Worm (Caenorhabditis elegans): ENCODE data around the gene math-9.

Gene math-9

ce11 chrII:1890682-1891081, at the start of gene math-9:
TSS of gene math-9 (minus strand) at chrII:1890782.
- TF ChIP-seq C08G9.2 (tag; optimal IDR thresholded peaks at IDR 0.05): no peak
- no peak for TF ChIP-seq hlh-8 (tag; optimal IDR thresholded peaks at IDR 0.05)
- TF ChIP-seq nfya-1 (tag; optimal IDR thresholded peaks at IDR 0.05): no peak
- no peak for TF ChIP-seq ceh-9 (tag; optimal IDR thresholded peaks at IDR 0.05)
- no peak for TF ChIP-seq C38D4.7 (GFP tag; optimal IDR thresholded peaks at IDR 0.05)
- no peak for TF ChIP-seq ceh-19 (GFP tag; optimal IDR thresholded peaks at IDR 0.05)
- TF ChIP-seq ttx-3 (tag; optimal IDR thresholded peaks at IDR 0.05): no peak
- TF ChIP-seq dmd-4 (tag; optimal IDR thresholded peaks at IDR 0.05; ENCODE audit: borderline replicate concordance): no peak
- TF ChIP-seq npax-4 (tag; optimal IDR thresholded peaks at IDR 0.05): no peak
- TF ChIP-seq tbx-7 (tag; optimal IDR thresholded peaks at IDR 0.05): no peak
- no peak for TF ChIP-seq pha-4 (tag; optimal IDR thresholded peaks at IDR 0.05)
- TF ChIP-seq Y22D7AL.16 (tag; optimal IDR thresholded peaks at IDR 0.05): no peak
- no peak for TF ChIP-seq rnt-1 (tag; optimal IDR thresholded peaks at IDR 0.05)
- TF ChIP-seq F13H6.1 (tag; optimal IDR thresholded peaks at IDR 0.05): no peak
- TF ChIP-seq ceh-48 (tag; optimal IDR thresholded peaks at IDR 0.05): no peak
- no peak for TF ChIP-seq hlh-13 (GFP tag; optimal IDR thresholded peaks at IDR 0.05)
- no peak for TF ChIP-seq unc-55 (GFP tag; optimal IDR thresholded peaks at IDR 0.05)
- TF ChIP-seq madf-2 (tag; optimal IDR thresholded peaks at IDR 0.05): no peak
- no peak for TF ChIP-seq ztf-16 (tag; optimal IDR thresholded peaks at IDR 0.05)
- no peak for TF ChIP-seq hlh-15 (tag; optimal IDR thresholded peaks at IDR 0.05)

ce11 chrII:1939652-1940051, 49.1 kb upstream of the math-9 start, which contains the start of gene ZK250.13:
TSS of gene ZK250.13 (minus strand) at chrII:1939752.
- TF ChIP-seq pha-2 (tag; optimal IDR thresholded peaks at IDR 0.05): no peak
- TF ChIP-seq tbx-7 (tag; optimal IDR thresholded peaks at IDR 0.05): no peak
- TF ChIP-seq pha-4 (tag; optimal IDR thresholded peaks at IDR 0.05): no peak
- no peak for TF ChIP-seq sdc-2 (tag; optimal IDR thresholded peaks at IDR 0.05)
- TF ChIP-seq ceh-14 (tag; optimal IDR thresholded peaks at IDR 0.05): no peak
- TF ChIP-seq Y22D7AL.16 (tag; optimal IDR thresholded peaks at IDR 0.05): no peak
- TF ChIP-seq hlh-13 (GFP tag; optimal IDR thresholded peaks at IDR 0.05): no peak
- no peak for TF ChIP-seq T23F11.4 (GFP tag; optimal IDR thresholded peaks at IDR 0.05)
- no peak for TF ChIP-seq unc-86 (tag; optimal IDR thresholded peaks at IDR 0.05)
- no peak for TF ChIP-seq fax-1 (tag; optimal IDR thresholded peaks at IDR 0.05)
- TF ChIP-seq ahr-1 (tag; optimal IDR thresholded peaks at IDR 0.05): no peak
- TF ChIP-seq dmd-4 (tag; optimal IDR thresholded peaks at IDR 0.05; ENCODE audit: borderline replicate concordance): no peak
- TF ChIP-seq F13H6.1 (tag; optimal IDR thresholded peaks at IDR 0.05): no peak
- TF ChIP-seq fkh-10 (GFP tag; optimal IDR thresholded peaks at IDR 0.05): no peak
- TF ChIP-seq ceh-19 (GFP tag; optimal IDR thresholded peaks at IDR 0.05): no peak
- no peak for TF ChIP-seq unc-3 (GFP tag; conservative IDR thresholded peaks at IDR 0.05)
- TF ChIP-seq unc-3 (tag; optimal IDR thresholded peaks at IDR 0.05): no peak
- TF ChIP-seq gmeb-2 (tag; optimal IDR thresholded peaks at IDR 0.05): no peak

ce11 chrII:1928578-1928977, 38.0 kb upstream of the math-9 start:
- TF ChIP-seq nhr-232 (tag; optimal IDR thresholded peaks at IDR 0.05): no peak

- no peak for TF ChIP-seq ama-1 (optimal IDR thresholded peaks at IDR 0.05)
- TF ChIP-seq pha-4 (tag; optimal IDR thresholded peaks at IDR 0.05): no peak
- TF ChIP-seq zip-5 (tag; optimal IDR thresholded peaks at IDR 0.05): no peak
- TF ChIP-seq sdc-2 (tag; optimal IDR thresholded peaks at IDR 0.05): no peak
- TF ChIP-seq eyg-1 (tag; optimal IDR thresholded peaks at IDR 0.05): no peak
- no peak for TF ChIP-seq unc-86 (tag; optimal IDR thresholded peaks at IDR 0.05)
- no peak for TF ChIP-seq ceh-24 (tag; optimal IDR thresholded peaks at IDR 0.05)
Measured at ce11 chrII:1926162-1926561, 35.6 kb upstream of the math-9 start, which contains the start of gene F52C6.2. TSS of gene F52C6.2 (plus strand) at chrII:1926462.

- TF ChIP-seq F13H6.1 (tag; optimal IDR thresholded peaks at IDR 0.05) (no peak), pros-1 (tag; optimal IDR thresholded peaks at IDR 0.05) (no peak), unc-86 (tag; optimal IDR thresholded peaks at IDR 0.05) (no peak), ceh-14 (tag; optimal IDR thresholded peaks at IDR 0.05) (no peak), mec-3 (tag; optimal IDR thresholded peaks at IDR 0.05; ENCODE audit: borderline replicate concordance) (no peak), pat-9 (tag; optimal IDR thresholded peaks at IDR 0.05) (no peak), nfya-1 (tag; optimal IDR thresholded peaks at IDR 0.05) (no peak), ceh-6 (GFP tag; optimal IDR thresholded peaks at IDR 0.05) (no peak), ceh-19 (GFP tag; optimal IDR thresholded peaks at IDR 0.05) (no peak), ztf-16 (tag; optimal IDR thresholded peaks at IDR 0.05) (no peak), ceh-2 (tag; optimal IDR thresholded peaks at IDR 0.05) (no peak), K09A11.1 (tag; optimal IDR thresholded peaks at IDR 0.05; ENCODE audit: insufficient read depth) (no peak), gmeb-2 (tag; optimal IDR thresholded peaks at IDR 0.05) (no peak), unc-55 (GFP tag; optimal IDR thresholded peaks at IDR 0.05) (no peak), Y22D7AL.16 (tag; optimal IDR thresholded peaks at IDR 0.05) (no peak), ceh-34 (tag; optimal IDR thresholded peaks at IDR 0.05) (no peak), unc-42 (tag; optimal IDR thresholded peaks at IDR 0.05) (no peak)
Measured at ce11 chrII:1924459-1924858, 33.9 kb upstream of the math-9 start, which contains the start of gene F52C6.3. TSS of gene F52C6.3 (plus strand) at chrII:1924759.

All from whole organism, late embryonic.